Worm (Caenorhabditis elegans): Measurements from ENCODE around the gene T09F3.2.

ce11 chrII:10421941-10422340 lies 31.0 kb downstream of the T09F3.2 start, which contains the start of gene frpr-21:
- no peak for TF ChIP-seq mab-5 (tag; optimal IDR thresholded peaks at IDR 0.05)
- TF ChIP-seq unc-55 (GFP tag; optimal IDR thresholded peaks at IDR 0.05): no peak
- TF ChIP-seq ama-1 (optimal IDR thresholded peaks at IDR 0.05): no peak
- no peak for TF ChIP-seq elt-3 (tag; optimal IDR thresholded peaks at IDR 0.05)
- no peak for TF ChIP-seq mdl-1 (tag; optimal IDR thresholded peaks at IDR 0.05)
- TF ChIP-seq ztf-11 (tag; optimal IDR thresholded peaks at IDR 0.05): no peak
- TF ChIP-seq ceh-82 (tag; optimal IDR thresholded peaks at IDR 0.05): no peak
- TF ChIP-seq peb-1 (tag; optimal IDR thresholded peaks at IDR 0.05): no peak

Data from whole organism, L2 larva.